Fruit fly (Drosophila melanogaster) whole organism, embryonic: ENCODE measurements around the gene AGO2.

Source experiments
- Blimp-1 ChIP-seq: fragments of 200-800 bp; sonication (Bioruptor generic); optimal IDR thresholded peaks from 3 replicates; lab custom pipeline; 2018; ENCODE audit warnings: missing biosample characterization, missing genetic modification characterization, mild to moderate bottlenecking, moderate library complexity, missing genetic modification reagents
- CG10209 ChIP-seq: fragments of 200-800 bp; sonication (Bioruptor generic); optimal IDR thresholded peaks from 3 replicates; lab custom pipeline; 2017; ENCODE audit warnings: missing biosample characterization, mild to moderate bottlenecking, missing genetic modification characterization, missing genetic modification reagents
- CG11504 ChIP-seq: fragments of 200-800 bp; sonication (Bioruptor generic); optimal IDR thresholded peaks from 3 replicates; lab custom pipeline; 2019; ENCODE audit warnings: missing biosample characterization, mild to moderate bottlenecking, missing genetic modification characterization, moderate library complexity
- CG12769 ChIP-seq: fragments of 200-800 bp; sonication (Bioruptor generic); optimal IDR thresholded peaks from 2 replicates; lab custom pipeline; 2019; ENCODE audit warnings: missing biosample characterization, mild to moderate bottlenecking, missing genetic modification characterization, moderate library complexity
- CG13123 ChIP-seq: fragments of 200-800 bp; sonication (Bioruptor generic); optimal IDR thresholded peaks from 2 replicates; lab custom pipeline; 2016; ENCODE audit warnings: missing biosample characterization, missing genetic modification characterization
- CG15696 ChIP-seq: fragments of 200-800 bp; sonication (Bioruptor generic); optimal IDR thresholded peaks from 2 replicates; lab custom pipeline; 2019; ENCODE audit warnings: missing biosample characterization, mild to moderate bottlenecking, missing genetic modification characterization, moderate library complexity
- CG16779 ChIP-seq: fragments of 200-800 bp; sonication (Bioruptor generic); IDR thresholded peaks from 2 replicates; pipeline ENCODE4 v1.3.6; 2022; ENCODE audit warnings: missing biosample characterization, missing genetic modification characterization
- CG17328 ChIP-seq: fragments of 200-800 bp; sonication (Bioruptor generic); IDR thresholded peaks from 2 replicates; pipeline ENCODE4 v1.3.6; 2022; ENCODE audit warnings: missing biosample characterization, missing genetic modification characterization
- CG1792 ChIP-seq: fragments of 200-800 bp; sonication (Bioruptor generic); optimal IDR thresholded peaks from 2 replicates; lab custom pipeline; 2016; ENCODE audit warnings: missing biosample characterization, missing genetic modification characterization
- CG2199 ChIP-seq: fragments of 200-800 bp; sonication (Bioruptor generic); IDR thresholded peaks from 3 replicates; pipeline ENCODE4 v1.3.6; 2022; ENCODE audit warnings: missing biosample characterization, missing genetic modification characterization
- CG3407 ChIP-seq: fragments of 200-800 bp; sonication (Bioruptor generic); optimal IDR thresholded peaks from 2 replicates; lab custom pipeline; 2018; ENCODE audit warnings: missing biosample characterization, mild to moderate bottlenecking, missing genetic modification characterization
- CG34422 ChIP-seq: fragments of 200-800 bp; sonication (Bioruptor generic); IDR thresholded peaks from 3 replicates; pipeline ENCODE4 v1.3.6; 2022; ENCODE audit warnings: missing biosample characterization, missing genetic modification characterization
- CG4820 ChIP-seq: fragments of 200-800 bp; sonication (Bioruptor generic); optimal IDR thresholded peaks from 3 replicates; lab custom pipeline; 2016; ENCODE audit warnings: missing biosample characterization, missing genetic modification characterization
- CG6683 ChIP-seq: fragments of 200-800 bp; sonication (Bioruptor generic); optimal IDR thresholded peaks from 2 replicates; lab custom pipeline; 2017; ENCODE audit warnings: missing biosample characterization, mild to moderate bottlenecking, missing genetic modification characterization, missing genetic modification reagents
- CG8290 ChIP-seq, 3 experiments: fragments of 200-800 bp; sonication (Bioruptor generic); optimal IDR thresholded peaks; 2 replicates each; lab custom pipeline; 2016 to 2019; ENCODE audit warnings: missing biosample characterization in 3 of 3, missing genetic modification characterization in 3 of 3, mild to moderate bottlenecking in 2 of 3, moderate library complexity in 1 of 3
- CG9727 ChIP-seq: fragments of 200-800 bp; sonication (Bioruptor generic); optimal IDR thresholded peaks from 3 replicates; lab custom pipeline; 2017; ENCODE audit warnings: missing biosample characterization, mild to moderate bottlenecking, missing genetic modification characterization
- CG9876 ChIP-seq: fragments of 200-800 bp; sonication (Bioruptor generic); optimal IDR thresholded peaks from 2 replicates; lab custom pipeline; 2016; ENCODE audit warnings: missing biosample characterization, missing genetic modification characterization
- CTCF ChIP-seq: fragments of 200-800 bp; sonication (Bioruptor generic); optimal IDR thresholded peaks from 2 replicates; lab custom pipeline; 2017; ENCODE audit warnings: missing biosample characterization, mild to moderate bottlenecking, missing genetic modification characterization, moderate library complexity
- Dek ChIP-seq: fragments of 200-800 bp; sonication (Bioruptor generic); optimal IDR thresholded peaks from 3 replicates; lab custom pipeline; 2019; ENCODE audit warnings: missing biosample characterization, mild to moderate bottlenecking, missing genetic modification characterization, moderate library complexity
- Eip74EF ChIP-seq, 2 experiments: fragments of 200-800 bp in 1 of 2; fragments of >200 bp in 1 of 2; sonication (Bioruptor generic) in 1 of 2; optimal IDR thresholded peaks; 2 replicates each; lab custom pipeline; 2017 to 2019; ENCODE audit warnings: missing biosample characterization in 2 of 2, missing genetic modification characterization in 2 of 2, mild to moderate bottlenecking in 1 of 2, moderate library complexity in 1 of 2
- Fer2 ChIP-seq: fragments of 200-800 bp; sonication (Bioruptor generic); optimal IDR thresholded peaks from 2 replicates; lab custom pipeline; 2018; ENCODE audit warnings: missing biosample characterization, mild to moderate bottlenecking, missing genetic modification characterization, moderate library complexity
- HLH4C ChIP-seq: fragments of 200-800 bp; sonication (Bioruptor generic); IDR thresholded peaks from 3 replicates; pipeline ENCODE4 v1.3.6; 2022; ENCODE audit warnings: missing biosample characterization, missing genetic modification characterization; ENCODE audit not compliant: partially characterized antibody
- HmgD ChIP-seq: fragments of 200-800 bp; sonication (Bioruptor generic); optimal IDR thresholded peaks from 3 replicates; lab custom pipeline; 2016; ENCODE audit warnings: missing biosample characterization, missing genetic modification characterization
- Hr3 ChIP-seq: fragments of 200-800 bp; sonication (Bioruptor generic); optimal IDR thresholded peaks from 3 replicates; lab custom pipeline; 2016; ENCODE audit warnings: missing biosample characterization, missing genetic modification characterization
- Jarid2 ChIP-seq: fragments of 200-800 bp; sonication (Bioruptor generic); optimal IDR thresholded peaks from 3 replicates; lab custom pipeline; 2017; ENCODE audit warnings: mild to moderate bottlenecking, missing biosample characterization, missing genetic modification reagents, missing genetic modification characterization
- Lim3 ChIP-seq: fragments of 200-800 bp; sonication (Bioruptor generic); IDR thresholded peaks from 2 replicates; pipeline ENCODE4 v1.3.6; 2022; ENCODE audit warnings: missing biosample characterization, missing genetic modification characterization
- MESR4 ChIP-seq: fragments of 200-800 bp; sonication (Bioruptor generic); optimal IDR thresholded peaks from 2 replicates; lab custom pipeline; 2018; ENCODE audit warnings: missing biosample characterization, mild to moderate bottlenecking, missing genetic modification characterization, moderate library complexity
- Neu2 ChIP-seq: fragments of 200-800 bp; sonication (Bioruptor generic); optimal IDR thresholded peaks from 3 replicates; lab custom pipeline; 2016; ENCODE audit warnings: missing biosample characterization, missing genetic modification characterization, borderline replicate concordance
- Six4 ChIP-seq: fragments of 200-800 bp; sonication (Bioruptor generic); optimal IDR thresholded peaks from 2 replicates; lab custom pipeline; 2016; ENCODE audit warnings: missing biosample characterization, missing genetic modification characterization
- al ChIP-seq: fragments of 200-800 bp; sonication (Bioruptor generic); IDR thresholded peaks from 2 replicates; pipeline ENCODE4 v1.3.6; 2022; ENCODE audit warnings: missing biosample characterization, missing genetic modification characterization
- caup ChIP-seq: fragments of 200-800 bp; sonication (Bioruptor generic); optimal IDR thresholded peaks from 3 replicates; lab custom pipeline; 2017; ENCODE audit warnings: missing biosample characterization, mild to moderate bottlenecking, missing genetic modification characterization, moderate library complexity; ENCODE audit not compliant: severe bottlenecking
- cg ChIP-seq: fragments of 200-800 bp; sonication (Bioruptor generic); optimal IDR thresholded peaks from 3 replicates; lab custom pipeline; 2019; ENCODE audit warnings: missing biosample characterization, mild to moderate bottlenecking, missing genetic modification characterization, moderate library complexity
- crc ChIP-seq: fragments of 200-800 bp; sonication (Bioruptor generic); optimal IDR thresholded peaks from 2 replicates; lab custom pipeline; 2016; ENCODE audit warnings: missing biosample characterization, missing genetic modification characterization
- da ChIP-seq: fragments of 200-800 bp; sonication (Bioruptor generic); optimal IDR thresholded peaks from 2 replicates; lab custom pipeline; 2016; ENCODE audit warnings: missing biosample characterization, missing genetic modification characterization
- gro ChIP-seq: fragments of 200-800 bp; sonication (Bioruptor generic); optimal IDR thresholded peaks from 2 replicates; lab custom pipeline; 2016; ENCODE audit warnings: missing biosample characterization, missing genetic modification characterization
- ken ChIP-seq: fragments of 200-800 bp; sonication (Bioruptor generic); IDR thresholded peaks from 3 replicates; pipeline ENCODE4 v1.3.6; 2022; ENCODE audit warnings: missing biosample characterization, missing genetic modification characterization
- nerfin-2 ChIP-seq: fragments of 200-800 bp; sonication (Bioruptor generic); IDR thresholded peaks from 2 replicates; pipeline ENCODE4 v1.3.6; 2022; ENCODE audit warnings: missing biosample characterization, missing genetic modification characterization; ENCODE audit not compliant: partially characterized antibody
- oc ChIP-seq: fragments of 200-800 bp; sonication (Bioruptor generic); optimal IDR thresholded peaks from 2 replicates; lab custom pipeline; 2018; ENCODE audit warnings: missing biosample characterization, mild to moderate bottlenecking, missing genetic modification characterization, moderate library complexity
- pros ChIP-seq: fragments of 200-800 bp; sonication (Bioruptor generic); optimal IDR thresholded peaks from 3 replicates; lab custom pipeline; 2019; ENCODE audit warnings: missing biosample characterization, mild to moderate bottlenecking, missing genetic modification characterization, moderate library complexity
- ro ChIP-seq: fragments of 200-800 bp; sonication (Bioruptor generic); IDR thresholded peaks from 2 replicates; pipeline ENCODE4 v1.3.6; 2022; ENCODE audit warnings: missing biosample characterization, missing genetic modification characterization
- sens ChIP-seq: fragments of 200-800 bp; sonication (Bioruptor generic); peaks from one replicate; lab custom pipeline; 2016; ENCODE audit warnings: missing biosample characterization, missing genetic modification characterization
- sima ChIP-seq: fragments of 200-800 bp; sonication (Bioruptor generic); optimal IDR thresholded peaks from 2 replicates; lab custom pipeline; 2016; ENCODE audit warnings: missing biosample characterization, missing genetic modification characterization
- so ChIP-seq: fragments of 200-800 bp; sonication (Bioruptor generic); IDR thresholded peaks from 3 replicates; pipeline ENCODE4 v1.3.6; 2022; ENCODE audit warnings: missing biosample characterization, missing genetic modification characterization
- sob ChIP-seq: fragments of 200-800 bp; sonication (Bioruptor generic); IDR thresholded peaks from 2 replicates; pipeline ENCODE4 v1.3.6; 2022; ENCODE audit warnings: missing biosample characterization, missing genetic modification characterization
- ssp ChIP-seq: fragments of 200-800 bp; sonication (Bioruptor generic); IDR thresholded peaks from 2 replicates; pipeline ENCODE4 v1.3.6; 2022; ENCODE audit warnings: missing biosample characterization, missing genetic modification characterization
- tap ChIP-seq: fragments of 200-800 bp; optimal IDR thresholded peaks from 3 replicates; lab custom pipeline; 2019; ENCODE audit warnings: missing biosample characterization, mild to moderate bottlenecking, missing genetic modification characterization, moderate library complexity
- toy ChIP-seq: fragments of 200-800 bp; sonication (Bioruptor generic); IDR thresholded peaks from 2 replicates; pipeline ENCODE4 v1.3.6; 2022; ENCODE audit warnings: missing biosample characterization, missing genetic modification characterization
- trh ChIP-seq: fragments of 200-800 bp; sonication (Bioruptor generic); optimal IDR thresholded peaks from 2 replicates; lab custom pipeline; 2016; ENCODE audit warnings: missing biosample characterization, missing genetic modification characterization

Gene AGO2

dm6 chr3L:15534274-15535227 is 19.4 kb upstream of the AGO2 start (continued):
- TF ChIP-seq sima (GFP tag; lab: Kevin White, UChicago): no peak
- TF ChIP-seq Hr3: peak; percentile 65
- TF ChIP-seq HLH4C: no peak
- TF ChIP-seq Neu2 (GFP tag; lab: Kevin White, UChicago): no peak
- TF ChIP-seq trh: no peak
- TF ChIP-seq CG16779: no peak
- TF ChIP-seq Blimp-1 (GFP tag; lab: Kevin White, UChicago): peak; percentile 16
- TF ChIP-seq CG17328 (GFP tag; lab: Robert Waterston, UW): 0 out of 2 replicates have a peak, but pooled peaks have one; percentile 55
- no peak for TF ChIP-seq toy (GFP tag; lab: Robert Waterston, UW)
- no peak for TF ChIP-seq so
- peak; percentile 38 for TF ChIP-seq CG15696 (tag; lab: Kevin White, UChicago)
- no peak for TF ChIP-seq HmgD (GFP tag; lab: Kevin White, UChicago)
- TF ChIP-seq caup (GFP tag; lab: Kevin White, UChicago): peak; percentile 44
- no peak for TF ChIP-seq tap (tag; lab: Kevin White, UChicago)
- no peak for TF ChIP-seq crc (GFP tag; lab: Kevin White, UChicago)
- peak; percentile 15 for TF ChIP-seq Six4 (GFP tag; lab: Kevin White, UChicago)
- no peak for TF ChIP-seq sob (GFP tag; lab: Robert Waterston, UW)
- TF ChIP-seq nerfin-2 (GFP tag; lab: Robert Waterston, UW): no peak
- TF ChIP-seq pros: peak; percentile 18
- TF ChIP-seq Fer2: no peak
- TF ChIP-seq oc: no peak
- peak; percentile 13 for TF ChIP-seq CG1792 (GFP tag; lab: Kevin White, UChicago)
- TF ChIP-seq da (GFP tag; lab: Kevin White, UChicago): no peak
- no peak for TF ChIP-seq CTCF (GFP tag; lab: Kevin White, UChicago)
- TF ChIP-seq cg (GFP tag; lab: Kevin White, UChicago): no peak
- TF ChIP-seq Dek (tag; lab: Kevin White, UChicago): peak; percentile 70
- peak; percentile 41 for TF ChIP-seq CG8290 (GFP tag; optimal IDR thresholded peaks at IDR 0.05; lab: Kevin White, UChicago)
- TF ChIP-seq CG8290 (tag; optimal IDR thresholded peaks at IDR 0.05; lab: Kevin White, UChicago): peak in 1 of 2 experiments; percentile 46
- peak; percentile 94 for TF ChIP-seq sens (GFP tag; lab: Kevin White, UChicago)
- no peak for TF ChIP-seq ro (GFP tag; lab: Robert Waterston, UW)
- TF ChIP-seq CG3407: peak; percentile 38
- peak; percentile 80 for TF ChIP-seq CG9727 (GFP tag; lab: Kevin White, UChicago)
- TF ChIP-seq ken (GFP tag; lab: Robert Waterston, UW): 0 out of 3 replicates have a peak, but pooled peaks have one; percentile 38
- TF ChIP-seq CG4820: peak; percentile 40
- TF ChIP-seq al (GFP tag; lab: Robert Waterston, UW): no peak
- peak; percentile 10; the same call in 1 of the 3 replicates for TF ChIP-seq CG2199 (GFP tag; lab: Robert Waterston, UW)
- peak; percentile 48 for TF ChIP-seq gro
- no peak for TF ChIP-seq CG9876 (GFP tag; lab: Kevin White, UChicago)
- TF ChIP-seq Lim3 (GFP tag; lab: Robert Waterston, UW): no peak
- no peak for TF ChIP-seq ssp (GFP tag; lab: Robert Waterston, UW)
- TF ChIP-seq CG10209: peak; percentile 76
- peak; percentile 27 for TF ChIP-seq CG6683 (GFP tag; lab: Kevin White, UChicago)
- TF ChIP-seq CG11504 (tag; lab: Kevin White, UChicago): peak; percentile 68
- TF ChIP-seq CG12769 (tag; lab: Kevin White, UChicago): peak; percentile 61
- no peak for TF ChIP-seq Jarid2 (GFP tag; lab: Kevin White, UChicago)
- no peak for TF ChIP-seq CG13123 (GFP tag; lab: Kevin White, UChicago)
- TF ChIP-seq MESR4: no peak
- peak in 1 of 2 experiments; percentile 51 for TF ChIP-seq Eip74EF (GFP tag; optimal IDR thresholded peaks at IDR 0.05; lab: Kevin White, UChicago)
- TF ChIP-seq CG34422 (GFP tag; lab: Robert Waterston, UW): peak; percentile 67
